Fruit fly (Drosophila melanogaster): ENCODE results near the gene Hmr.

dm6 chrX:10599318-10599717 is 3.7 kb upstream of the Hmr start:
- TF ChIP-seq CTCF (optimal IDR thresholded peaks at IDR 0.05) (no peak), CG8478 (optimal IDR thresholded peaks at IDR 0.05) (no peak)

All from S2 (cell line).